Fruit fly (Drosophila melanogaster): ENCODE data around the gene CG2931.

Gene CG2931

dm6 chr3R:5568590-5568989 is at the start of gene CG2931, which contains the start of gene Rheb:
Gene CG2931 (minus strand): TSS chr3R:5568615.
Gene Rheb (plus strand): TSS chr3R:5568921.
- TF ChIP-seq CG17801 (GFP tag; optimal IDR thresholded peaks at IDR 0.05; ENCODE audit: partially characterized antibody), result peak; percentile 65

dm6 chr3R:5615484-5615883 is 47.1 kb upstream of the CG2931 start:
- no peak for TF ChIP-seq CG17801 (GFP tag; optimal IDR thresholded peaks at IDR 0.05; ENCODE audit: partially characterized antibody)

dm6 chr3R:5613114-5613443 is 44.7 kb upstream of the CG2931 start, which contains the start of gene Atu:
Gene Atu (plus strand): TSS chr3R:5613358.
- TF ChIP-seq CG17801 (GFP tag; optimal IDR thresholded peaks at IDR 0.05; ENCODE audit: partially characterized antibody), result peak; percentile 55

dm6 chr3R:5612372-5613113 is 44.1 kb upstream of the CG2931 start, which contains the start of gene Rga:
Gene Rga (minus strand): TSS chr3R:5613112.
- no peak for TF ChIP-seq CG17801 (GFP tag; optimal IDR thresholded peaks at IDR 0.05; ENCODE audit: partially characterized antibody)

dm6 chr3R:5611733-5612132 is 43.3 kb upstream of the CG2931 start:
- peak; percentile 4 for TF ChIP-seq CG17801 (GFP tag; optimal IDR thresholded peaks at IDR 0.05; ENCODE audit: partially characterized antibody)

dm6 chr3R:5611167-5611566 is 42.8 kb upstream of the CG2931 start:
- TF ChIP-seq CG17801 (GFP tag; optimal IDR thresholded peaks at IDR 0.05; ENCODE audit: partially characterized antibody), result no peak

- no peak for TF ChIP-seq CG17801 (GFP tag; optimal IDR thresholded peaks at IDR 0.05; ENCODE audit: partially characterized antibody)
Measured at dm6 chr3R:5610656-5611055, 42.2 kb upstream of the CG2931 start.

- no peak for TF ChIP-seq CG17801 (GFP tag; optimal IDR thresholded peaks at IDR 0.05; ENCODE audit: partially characterized antibody)
Measured at dm6 chr3R:5608422-5608821, 40.0 kb upstream of the CG2931 start.

dm6 chr3R:5606477-5606876 is 38.1 kb upstream of the CG2931 start, which contains the start of gene asl:
Gene asl (minus strand): TSS chr3R:5606543.
- no peak for TF ChIP-seq CG17801 (GFP tag; optimal IDR thresholded peaks at IDR 0.05; ENCODE audit: partially characterized antibody)

dm6 chr3R:5601044-5601523 is 32.7 kb upstream of the CG2931 start, which contains the start of the genes kra and SecS:
Gene kra (minus strand): TSS chr3R:5601136.
Gene SecS (plus strand): TSS chr3R:5601433.
- no peak for TF ChIP-seq CG17801 (GFP tag; optimal IDR thresholded peaks at IDR 0.05; ENCODE audit: partially characterized antibody)

- peak; percentile 67 for TF ChIP-seq CG17801 (GFP tag; optimal IDR thresholded peaks at IDR 0.05; ENCODE audit: partially characterized antibody)
Measured at dm6 chr3R:5600361-5601043, 32.1 kb upstream of the CG2931 start.

- TF ChIP-seq CG17801 (GFP tag; optimal IDR thresholded peaks at IDR 0.05; ENCODE audit: partially characterized antibody), result peak; percentile 46
Measured at dm6 chr3R:5599521-5600360, 31.3 kb upstream of the CG2931 start.

dm6 chr3R:5594878-5595277 is 26.5 kb upstream of the CG2931 start:
- peak; percentile 40 for TF ChIP-seq CG17801 (GFP tag; optimal IDR thresholded peaks at IDR 0.05; ENCODE audit: partially characterized antibody)

- peak; percentile 22 for TF ChIP-seq CG17801 (GFP tag; optimal IDR thresholded peaks at IDR 0.05; ENCODE audit: partially characterized antibody)
Measured at dm6 chr3R:5592009-5592572, 23.7 kb upstream of the CG2931 start.

- peak; percentile 69 for TF ChIP-seq CG17801 (GFP tag; optimal IDR thresholded peaks at IDR 0.05; ENCODE audit: partially characterized antibody)
Measured at dm6 chr3R:5591398-5591853, 23.0 kb upstream of the CG2931 start, which contains the start of the genes noi and Vha26. Gene noi (minus strand): TSS chr3R:5591459. Gene Vha26 (plus strand): TSS chr3R:5591763.

All from ovary, adult (tissue).